Worm (Caenorhabditis elegans) whole organism, L2 larva: ENCODE data around the gene Y76A2B.4.
A peak's percentile ranks its signal among the peaks of the same experiment; 100 is the strongest.

Experiments used
- C34F6.9 ChIP-seq: fragments of 150-350 bp; optimal IDR thresholded peaks from 2 replicates; lab custom pipeline; 2014; ENCODE audit warnings: missing biosample characterization, missing genetic modification characterization
- F13H6.1 ChIP-seq: sonication (generic microtip); optimal IDR thresholded peaks from 2 replicates; lab custom pipeline; 2016; ENCODE audit warnings: missing genetic modification characterization, missing compliant biosample characterization
- R02D3.7 ChIP-seq: fragments of 150-350 bp; optimal IDR thresholded peaks from 2 replicates; lab custom pipeline; 2014; ENCODE audit warnings: missing biosample characterization, missing genetic modification characterization
- Y55F3AM.14 ChIP-seq: fragments of 200-800 bp; sonication (Bioruptor generic); optimal IDR thresholded peaks from 2 replicates; lab custom pipeline; 2018; ENCODE audit warnings: mild to moderate bottlenecking, missing genetic modification characterization, missing compliant biosample characterization
- ZK546.5 ChIP-seq: sonication (generic microtip); optimal IDR thresholded peaks from 2 replicates; lab custom pipeline; 2017; ENCODE audit warnings: missing biosample characterization, missing genetic modification characterization
- alr-1 ChIP-seq: fragments of 150-350 bp; optimal IDR thresholded peaks from 2 replicates; lab custom pipeline; 2014; ENCODE audit warnings: missing biosample characterization, missing genetic modification characterization
- aly-2 ChIP-seq: fragments of 150-350 bp; optimal IDR thresholded peaks from 2 replicates; lab custom pipeline; 2014; ENCODE audit warnings: missing biosample characterization, missing genetic modification characterization
- ama-1 ChIP-seq: fragments of 150-350 bp; optimal IDR thresholded peaks from 2 replicates; lab custom pipeline; 2018; ENCODE audit warnings: inconsistent platforms
- blmp-1 ChIP-seq: sonication (generic microtip); optimal IDR thresholded peaks from 2 replicates; lab custom pipeline; 2017; ENCODE audit warnings: missing genetic modification characterization, mild to moderate bottlenecking, missing compliant biosample characterization, antibody characterized with exemption, moderate library complexity; ENCODE audit not compliant: insufficient read depth
- ceh-16 ChIP-seq: fragments of 150-350 bp; optimal IDR thresholded peaks from 2 replicates; lab custom pipeline; 2014; ENCODE audit warnings: missing biosample characterization, missing genetic modification characterization
- ceh-82 ChIP-seq: fragments of 150-350 bp; optimal IDR thresholded peaks from 2 replicates; lab custom pipeline; 2014; ENCODE audit warnings: missing biosample characterization, missing genetic modification characterization
- crh-2 ChIP-seq: sonication (generic microtip); optimal IDR thresholded peaks from 2 replicates; lab custom pipeline; 2017; ENCODE audit warnings: missing biosample characterization, missing genetic modification characterization
- dmd-4 ChIP-seq: sonication (generic microtip); optimal IDR thresholded peaks from 2 replicates; lab custom pipeline; 2017; ENCODE audit warnings: missing biosample characterization, missing genetic modification characterization
- egl-27 ChIP-seq: sonication (generic microtip); optimal IDR thresholded peaks from 3 replicates; lab custom pipeline; 2017; ENCODE audit warnings: missing biosample characterization, missing genetic modification reagents, missing genetic modification characterization
- elt-1 ChIP-seq: fragments of 150-350 bp; optimal IDR thresholded peaks from 2 replicates; lab custom pipeline; 2014; ENCODE audit warnings: missing biosample characterization, missing genetic modification characterization
- elt-3 ChIP-seq: sonication (generic microtip); optimal IDR thresholded peaks from 2 replicates; lab custom pipeline; 2017; ENCODE audit warnings: missing biosample characterization, missing genetic modification characterization
- fos-1 ChIP-seq: fragments of 150-350 bp; optimal IDR thresholded peaks from 2 replicates; lab custom pipeline; 2014; ENCODE audit warnings: missing biosample characterization, missing genetic modification characterization
- gmeb-1 ChIP-seq: fragments of 150-350 bp; optimal IDR thresholded peaks from 2 replicates; lab custom pipeline; 2014; ENCODE audit warnings: missing biosample characterization, missing genetic modification characterization
- lin-11 ChIP-seq: fragments of 150-350 bp; sonication (generic microtip); optimal IDR thresholded peaks from 2 replicates; lab custom pipeline; 2014; ENCODE audit warnings: missing biosample characterization, missing genetic modification characterization, inconsistent platforms, mixed read lengths
- lin-13 ChIP-seq: fragments of 150-350 bp; optimal IDR thresholded peaks from 2 replicates; lab custom pipeline; 2014; ENCODE audit warnings: missing biosample characterization, missing genetic modification reagents, missing genetic modification characterization
- lin-39 ChIP-seq: fragments of 150-350 bp; optimal IDR thresholded peaks from 2 replicates; lab custom pipeline; 2014; ENCODE audit warnings: missing biosample characterization, missing genetic modification reagents, missing genetic modification characterization
- lsy-2 ChIP-seq, 2 experiments: fragments of 150-350 bp in 1 of 2; sonication (generic microtip) in 1 of 2; optimal IDR thresholded peaks; 2 replicates each; lab custom pipeline; 2014 to 2017; ENCODE audit warnings: missing biosample characterization in 2 of 2, missing genetic modification characterization in 2 of 2
- mab-5 ChIP-seq: fragments of 150-350 bp; optimal IDR thresholded peaks from 2 replicates; lab custom pipeline; 2014; ENCODE audit warnings: missing biosample characterization, missing genetic modification characterization
- mbf-1 ChIP-seq: sonication (generic microtip); optimal IDR thresholded peaks from 2 replicates; lab custom pipeline; 2017; ENCODE audit warnings: missing biosample characterization, missing genetic modification characterization
- mdl-1 ChIP-seq, 2 experiments: fragments of 150-350 bp in 1 of 2; sonication (generic microtip) in 1 of 2; optimal IDR thresholded peaks; 2 replicates each; lab custom pipeline; 2017; ENCODE audit warnings: missing biosample characterization in 2 of 2, missing genetic modification characterization in 2 of 2
- nhr-10 ChIP-seq: sonication (generic microtip); optimal IDR thresholded peaks from 2 replicates; lab custom pipeline; 2017; ENCODE audit warnings: missing biosample characterization, missing genetic modification characterization
- nhr-11 ChIP-seq: fragments of 150-350 bp; optimal IDR thresholded peaks from 2 replicates; lab custom pipeline; 2014; ENCODE audit warnings: missing biosample characterization, missing genetic modification characterization
- nhr-12 ChIP-seq: fragments of 150-350 bp; optimal IDR thresholded peaks from 2 replicates; lab custom pipeline; 2014; ENCODE audit warnings: missing biosample characterization, missing genetic modification characterization
- nhr-129 ChIP-seq: fragments of 150-350 bp; optimal IDR thresholded peaks from 2 replicates; lab custom pipeline; 2014; ENCODE audit warnings: missing biosample characterization, missing genetic modification characterization
- nhr-21 ChIP-seq: fragments of 150-350 bp; optimal IDR thresholded peaks from 2 replicates; lab custom pipeline; 2014; ENCODE audit warnings: missing biosample characterization, missing genetic modification characterization
- nhr-23 ChIP-seq: fragments of 150-350 bp; optimal IDR thresholded peaks from 2 replicates; lab custom pipeline; 2014; ENCODE audit warnings: missing biosample characterization, missing genetic modification reagents, missing genetic modification characterization
- nhr-237 ChIP-seq: fragments of 150-350 bp; optimal IDR thresholded peaks from 2 replicates; lab custom pipeline; 2014; ENCODE audit warnings: missing biosample characterization, missing genetic modification characterization
- nhr-25 ChIP-seq: fragments of 150-350 bp; sonication (generic microtip); optimal IDR thresholded peaks from 3 replicates; lab custom pipeline; 2014; ENCODE audit warnings: missing biosample characterization, missing genetic modification characterization
- nhr-6 ChIP-seq: fragments of 150-350 bp; optimal IDR thresholded peaks from 2 replicates; lab custom pipeline; 2014; ENCODE audit warnings: missing biosample characterization, missing genetic modification characterization
- nhr-77 ChIP-seq: fragments of 150-350 bp; optimal IDR thresholded peaks from 2 replicates; lab custom pipeline; 2014; ENCODE audit warnings: missing biosample characterization, missing genetic modification characterization
- peb-1 ChIP-seq: fragments of 150-350 bp; optimal IDR thresholded peaks from 2 replicates; lab custom pipeline; 2014; ENCODE audit warnings: missing biosample characterization, missing genetic modification characterization
- sem-4 ChIP-seq: fragments of 150-350 bp; optimal IDR thresholded peaks from 2 replicates; lab custom pipeline; 2014; ENCODE audit warnings: missing biosample characterization, missing genetic modification reagents, missing genetic modification characterization
- skn-1 ChIP-seq: sonication (generic microtip); optimal IDR thresholded peaks from 2 replicates; lab custom pipeline; 2017; ENCODE audit warnings: missing biosample characterization, missing genetic modification characterization
- sma-3 ChIP-seq: sonication (generic microtip); optimal IDR thresholded peaks from 2 replicates; lab custom pipeline; 2016; ENCODE audit warnings: missing genetic modification reagents, missing genetic modification characterization, missing compliant biosample characterization
- sma-9 ChIP-seq, 2 experiments: fragments of 150-350 bp in 1 of 2; sonication (generic microtip) in 1 of 2; optimal IDR thresholded peaks; 2 replicates each; lab custom pipeline; 2014 to 2016; ENCODE audit warnings: missing genetic modification characterization in 2 of 2, mild to moderate bottlenecking in 1 of 2, missing biosample characterization in 1 of 2, missing compliant biosample characterization in 1 of 2, missing genetic modification reagents in 1 of 2, moderate library complexity in 1 of 2
- snpc-4 ChIP-seq: fragments of 150-350 bp; optimal IDR thresholded peaks from 2 replicates; lab custom pipeline; 2014; ENCODE audit warnings: missing biosample characterization, missing genetic modification characterization
- unc-39 ChIP-seq: fragments of 150-350 bp; optimal IDR thresholded peaks from 2 replicates; lab custom pipeline; 2014; ENCODE audit warnings: missing biosample characterization, missing genetic modification characterization
- unc-55 ChIP-seq: fragments of 150-350 bp; sonication (generic microtip); optimal IDR thresholded peaks from 3 replicates; lab custom pipeline; 2014; ENCODE audit warnings: missing biosample characterization, missing genetic modification reagents, missing genetic modification characterization
- unc-62 ChIP-seq: fragments of 150-350 bp; optimal IDR thresholded peaks from 2 replicates; lab custom pipeline; 2014; ENCODE audit warnings: missing biosample characterization, missing genetic modification reagents, missing genetic modification characterization
- zag-1 ChIP-seq: fragments of 150-350 bp; optimal IDR thresholded peaks from 2 replicates; lab custom pipeline; 2014; ENCODE audit warnings: missing biosample characterization, missing genetic modification characterization
- ztf-1 ChIP-seq: fragments of 200-800 bp; sonication (Bioruptor generic); conservative IDR thresholded peaks from 2 replicates; pipeline ENCODE4 v1.3.6; 2022; ENCODE audit warnings: missing genetic modification characterization, missing compliant biosample characterization
- ztf-11 ChIP-seq: sonication (generic microtip); optimal IDR thresholded peaks from 2 replicates; lab custom pipeline; 2017; ENCODE audit warnings: missing biosample characterization, missing genetic modification characterization
- ztf-4 ChIP-seq: fragments of 150-350 bp; optimal IDR thresholded peaks from 2 replicates; lab custom pipeline; 2014; ENCODE audit warnings: missing biosample characterization, missing genetic modification characterization

The Y76A2B.4 gene

DNA sequence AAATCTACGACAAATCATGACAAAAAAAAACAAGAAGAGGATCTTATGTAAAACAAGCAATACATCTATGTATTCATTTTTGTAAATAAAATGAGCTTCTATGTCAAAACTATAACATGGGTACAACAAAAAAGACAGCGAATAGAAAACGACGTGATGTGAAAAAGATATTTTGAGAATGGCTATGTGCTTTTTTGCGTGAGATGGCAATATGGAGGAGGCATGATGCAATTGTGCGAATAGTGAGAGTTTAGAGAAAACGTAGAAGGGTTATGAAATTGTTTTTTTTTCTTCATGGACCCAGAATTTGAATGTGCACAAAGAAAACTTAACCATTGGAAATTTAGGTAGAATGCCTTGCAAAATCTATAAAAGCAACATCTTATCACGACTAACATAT, 19.4 kb upstream of the Y76A2B.4 start:
- peak; percentile 98 for TF ChIP-seq nhr-129
- peak in 1 of 2 experiments; percentile 31 for TF ChIP-seq lsy-2 (tag; optimal IDR thresholded peaks at IDR 0.05; lab: Kevin White, UChicago)
- peak; percentile 46 for TF ChIP-seq unc-55 (GFP tag; lab: Kevin White, UChicago)
- no peak for TF ChIP-seq unc-62
- peak; percentile 53 for TF ChIP-seq C34F6.9 (tag; lab: Kevin White, UChicago)

DNA sequence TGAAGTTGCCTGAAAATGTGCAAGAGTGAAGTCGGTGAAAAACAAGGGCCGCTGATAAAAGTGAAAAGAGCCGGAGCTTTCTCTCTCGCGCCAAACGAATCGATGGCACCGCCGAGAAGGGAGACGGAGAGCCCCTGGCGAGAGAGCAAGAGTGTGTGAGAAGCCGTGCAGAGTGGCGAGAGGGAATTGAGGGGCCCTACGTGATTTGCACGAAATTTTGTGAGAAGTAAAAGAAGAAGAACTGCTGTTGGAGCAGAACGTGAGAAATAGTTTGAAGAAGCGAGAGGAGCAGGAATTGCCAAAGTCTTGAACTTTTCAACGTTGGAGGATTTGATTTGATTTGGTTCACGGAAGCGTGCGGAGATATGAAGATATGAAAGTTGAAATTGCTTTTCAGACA, 18.4 kb upstream of the Y76A2B.4 start, which contains the start of gene aldo-1:
Gene aldo-1, minus strand, starts transcription at position 9 of the 400 bp plus-strand sequence.
- TF ChIP-seq peb-1 (tag; lab: Kevin White, UChicago) (no peak), ZK546.5 (tag; lab: Kevin White, UChicago) (no peak), mdl-1 (tag; optimal IDR thresholded peaks at IDR 0.05; lab: Kevin White, UChicago) (no peak), alr-1 (tag; lab: Kevin White, UChicago) (no peak), nhr-25 (tag; lab: Kevin White, UChicago) (no peak), ztf-1 (GFP tag; lab: Robert Waterston, UW) (no peak), skn-1 (tag; lab: Kevin White, UChicago) (no peak), lin-39 (tag; lab: Kevin White, UChicago) (no peak), C34F6.9 (tag; lab: Kevin White, UChicago) (peak; percentile 62), nhr-237 (tag; lab: Kevin White, UChicago) (no peak), F13H6.1 (tag; lab: Kevin White, UChicago) (peak; percentile 60), lsy-2 (tag; optimal IDR thresholded peaks at IDR 0.05; lab: Kevin White, UChicago) (peak in 1 of 2 experiments; percentile 45), Y55F3AM.14 (GFP tag; lab: Kevin White, UChicago) (no peak), snpc-4 (tag; lab: Kevin White, UChicago) (no peak), nhr-12 (tag; lab: Kevin White, UChicago) (no peak), blmp-1 (no peak), aly-2 (tag; lab: Kevin White, UChicago) (no peak), R02D3.7 (tag; lab: Kevin White, UChicago) (no peak), elt-3 (tag; lab: Kevin White, UChicago) (no peak), gmeb-1 (no peak), nhr-11 (tag; lab: Kevin White, UChicago) (no peak), nhr-129 (peak; percentile 76), unc-55 (GFP tag; lab: Kevin White, UChicago) (peak; percentile 53), sem-4 (tag; lab: Kevin White, UChicago) (peak; percentile 6), nhr-77 (no peak), nhr-10 (tag; lab: Kevin White, UChicago) (no peak), nhr-21 (tag; lab: Kevin White, UChicago) (no peak), lin-11 (tag; lab: Kevin White, UChicago) (peak; percentile 70), fos-1 (tag; lab: Kevin White, UChicago) (no peak), nhr-23 (no peak), zag-1 (tag; lab: Kevin White, UChicago) (peak; percentile 41), sma-9 (GFP tag; optimal IDR thresholded peaks at IDR 0.05; lab: Kevin White, UChicago) (peak; percentile 51), sma-9 (tag; optimal IDR thresholded peaks at IDR 0.05; lab: Kevin White, UChicago) (no peak), unc-62 (no peak), lin-13 (GFP tag; lab: Kevin White, UChicago) (no peak), sma-3 (GFP tag; lab: Kevin White, UChicago) (no peak), mab-5 (tag; lab: Kevin White, UChicago) (no peak), ama-1 (lab: Kevin White, UChicago) (no peak), ceh-82 (tag; lab: Kevin White, UChicago) (no peak), ztf-11 (tag; lab: Kevin White, UChicago) (no peak), unc-39 (no peak), crh-2 (tag; lab: Kevin White, UChicago) (peak; percentile 12), ceh-16 (tag; lab: Kevin White, UChicago) (no peak), dmd-4 (tag; lab: Kevin White, UChicago) (no peak), mbf-1 (tag; lab: Kevin White, UChicago) (no peak), egl-27 (tag; lab: Kevin White, UChicago) (no peak), nhr-6 (tag; lab: Kevin White, UChicago) (no peak), elt-1 (tag; lab: Kevin White, UChicago) (no peak), ztf-4 (no peak)
